Fruit fly (Drosophila melanogaster): ENCODE measurements around the gene Mat89Ba.

Gene Mat89Ba

dm6 chr3R:16260385-16261169 is 11.6 kb downstream of the Mat89Ba start (continued):
- TF ChIP-seq CG17361 (GFP tag; IDR thresholded peaks at IDR 0.05): peak; percentile 73
- TF ChIP-seq seq (GFP tag; IDR thresholded peaks at IDR 0.05): no peak
- TF ChIP-seq CG9932 (GFP tag; IDR thresholded peaks at IDR 0.05): peak; percentile 66
- TF ChIP-seq disco-r (GFP tag; optimal IDR thresholded peaks at IDR 0.05): peak; percentile 46
- TF ChIP-seq CG12744 (GFP tag; optimal IDR thresholded peaks at IDR 0.05): peak; percentile 34
- TF ChIP-seq CG7357 (GFP tag; IDR thresholded peaks at IDR 0.05): no peak
- peak; percentile 68 for TF ChIP-seq pum (GFP tag; optimal IDR thresholded peaks at IDR 0.05)
- TF ChIP-seq pros (GFP tag; optimal IDR thresholded peaks at IDR 0.05): no peak
- TF ChIP-seq jing (GFP tag; optimal IDR thresholded peaks at IDR 0.05): peak; percentile 30
- TF ChIP-seq tgo (GFP tag; IDR thresholded peaks at IDR 0.05): peak; percentile 34; the same call in 1 of the 3 replicates
- TF ChIP-seq Sin3A (optimal IDR thresholded peaks at IDR 0.05): no peak
- peak; percentile 57 for TF ChIP-seq CG18262 (tag; optimal IDR thresholded peaks at IDR 0.05)
- TF ChIP-seq CG12104 (GFP tag; optimal IDR thresholded peaks at IDR 0.05): peak; percentile 67
- TF ChIP-seq CG15011 (GFP tag; optimal IDR thresholded peaks at IDR 0.05): no peak
- TF ChIP-seq B-H1 (GFP tag; IDR thresholded peaks at IDR 0.05): peak; percentile 51; the same call in 2 of the 3 replicates
- peak; percentile 19 for TF ChIP-seq Bteb2 (GFP tag; optimal IDR thresholded peaks at IDR 0.05)
- peak; percentile 73 to 78 for TF ChIP-seq dpn (GFP tag; optimal IDR thresholded peaks at IDR 0.05)
- peak; percentile 22 for TF ChIP-seq CG8359 (GFP tag; optimal IDR thresholded peaks at IDR 0.05; ENCODE audit: borderline replicate concordance)
- peak; percentile 63 for TF ChIP-seq Aef1 (GFP tag; IDR thresholded peaks at IDR 0.05)
- TF ChIP-seq Gug (GFP tag; IDR thresholded peaks at IDR 0.05): peak; percentile 50; the same call in 2 of the 4 replicates
- TF ChIP-seq CG1024 (GFP tag; IDR thresholded peaks at IDR 0.05): 0 out of 2 replicates have a peak, but pooled peaks have one; percentile 48
- peak; percentile 59 for TF ChIP-seq Antp (GFP tag; optimal IDR thresholded peaks at IDR 0.05)
- peak; percentile 56; the same call in 1 of the 2 replicates for TF ChIP-seq CG14667 (GFP tag; IDR thresholded peaks at IDR 0.05)
- TF ChIP-seq CG43689 (GFP tag; IDR thresholded peaks at IDR 0.05): no peak
- TF ChIP-seq HLHmδ (GFP tag; optimal IDR thresholded peaks at IDR 0.05): peak; percentile 97
- peak; percentile 23 for TF ChIP-seq trh (GFP tag; optimal IDR thresholded peaks at IDR 0.05)
- peak; percentile 95 for TF ChIP-seq Med (GFP tag)
- no peak for TF ChIP-seq sd (tag; optimal IDR thresholded peaks at IDR 0.05)
- peak; percentile 52 for TF ChIP-seq fd96Cb (tag; optimal IDR thresholded peaks at IDR 0.05)
- TF ChIP-seq CG9876 (GFP tag; optimal IDR thresholded peaks at IDR 0.05): peak; percentile 61
- TF ChIP-seq jigr1 (GFP tag; IDR thresholded peaks at IDR 0.05): no peak
- TF ChIP-seq PHDP (tag; optimal IDR thresholded peaks at IDR 0.05): peak; percentile 70
- no peak for TF ChIP-seq Deaf1 (tag; optimal IDR thresholded peaks at IDR 0.05)
- peak; percentile 40; the same call in 1 of the 2 replicates for TF ChIP-seq inv (GFP tag; IDR thresholded peaks at IDR 0.05; ENCODE audit: partially characterized antibody)
- TF ChIP-seq CG1832 (GFP tag; optimal IDR thresholded peaks at IDR 0.05): no peak
- TF ChIP-seq MESR4 (GFP tag; optimal IDR thresholded peaks at IDR 0.05): peak; percentile 10
- no peak for TF ChIP-seq CG7839 (tag; optimal IDR thresholded peaks at IDR 0.05)
- TF ChIP-seq CG10565 (GFP tag; optimal IDR thresholded peaks at IDR 0.05): peak; percentile 1
- TF ChIP-seq CG12155 (GFP tag; optimal IDR thresholded peaks at IDR 0.05): peak; percentile 43
- peak; percentile 43 for TF ChIP-seq nmo (GFP tag; optimal IDR thresholded peaks at IDR 0.05)
- peak; percentile 70 for TF ChIP-seq knrl (GFP tag; IDR thresholded peaks at IDR 0.05; ENCODE audit: partially characterized antibody)
- TF ChIP-seq Dfd (GFP tag; optimal IDR thresholded peaks at IDR 0.05): peak in 1 of 2 experiments; percentile 7
- peak; percentile 61 for TF ChIP-seq bab2 (GFP tag; optimal IDR thresholded peaks at IDR 0.05)
- no peak for TF ChIP-seq toy (GFP tag; IDR thresholded peaks at IDR 0.05)
- no peak; the same call in 1 of the 2 replicates for TF ChIP-seq tna (GFP tag; IDR thresholded peaks at IDR 0.05; ENCODE audit: partially characterized antibody)
- TF ChIP-seq Hmr (GFP tag; optimal IDR thresholded peaks at IDR 0.05): peak; percentile 69
- no peak for TF ChIP-seq Atf6 (GFP tag; IDR thresholded peaks at IDR 0.05)
- TF ChIP-seq CG11093 (GFP tag; IDR thresholded peaks at IDR 0.05): 0 out of 3 replicates have a peak, but pooled peaks have one; percentile 31
- TF ChIP-seq cad (GFP tag; optimal IDR thresholded peaks at IDR 0.05): no peak
